Fruit fly (Drosophila melanogaster): Measurements from ENCODE around the gene RpS27A.

RpS27A gene

DNA sequence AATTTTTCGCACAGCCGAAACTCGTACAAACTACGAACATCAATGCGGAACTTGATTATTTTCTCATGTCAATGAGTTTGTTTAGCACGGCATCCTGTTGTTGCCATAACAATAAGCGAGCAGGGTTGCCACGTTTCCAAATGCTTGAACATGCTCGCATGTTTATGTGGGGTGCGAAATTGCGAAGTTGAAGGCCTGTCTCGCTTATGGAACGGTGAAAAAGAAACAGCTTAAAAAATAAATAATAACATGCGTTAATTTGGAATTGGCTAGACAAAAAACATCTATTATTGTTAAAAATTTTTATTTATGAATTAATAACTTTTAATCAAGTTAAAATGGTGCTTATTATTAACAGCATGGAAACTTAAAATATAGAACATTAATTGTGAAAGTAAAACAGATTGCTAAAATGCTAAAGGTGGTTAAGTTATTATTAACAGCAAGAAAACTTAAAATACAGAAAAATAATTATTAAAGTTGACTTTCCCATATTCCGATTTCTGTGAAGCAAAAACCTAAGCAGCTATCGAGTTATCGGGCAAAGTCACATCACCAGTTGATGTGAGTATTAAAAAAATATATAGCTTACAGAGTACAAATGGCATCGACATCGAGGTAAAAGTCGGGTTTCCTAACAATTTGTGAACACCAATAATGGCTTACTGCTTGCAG is 22.8 kb downstream of the RpS27A start, which contains the start of the genes Bug22 and TfIIB (continued):
- peak; percentile 79 for TF ChIP-seq CG14710 (tag; optimal IDR thresholded peaks at IDR 0.05)
- no peak for TF ChIP-seq CG42726 (GFP tag; IDR thresholded peaks at IDR 0.05; ENCODE audit: partially characterized antibody)
- TF ChIP-seq crp (GFP tag; optimal IDR thresholded peaks at IDR 0.05): peak in 1 of 2 experiments; percentile 38
- peak; percentile 57 to 93 for TF ChIP-seq Pdp1 (GFP tag; optimal IDR thresholded peaks at IDR 0.05)
- TF ChIP-seq pfk (GFP tag; optimal IDR thresholded peaks at IDR 0.05): peak; percentile 93
- peak; percentile 75 for TF ChIP-seq sug (tag; optimal IDR thresholded peaks at IDR 0.05)
- peak; percentile 82 for TF ChIP-seq NfI (GFP tag; optimal IDR thresholded peaks at IDR 0.05)
- TF ChIP-seq CG16779 (GFP tag; IDR thresholded peaks at IDR 0.05): 0 out of 2 replicates have a peak, but pooled peaks have one; percentile 12
- peak; percentile 81 for TF ChIP-seq chn (GFP tag; optimal IDR thresholded peaks at IDR 0.05)
- no peak; the same call in 2 of the 3 replicates for TF ChIP-seq ase (GFP tag; IDR thresholded peaks at IDR 0.05)
- TF ChIP-seq grn (GFP tag; optimal IDR thresholded peaks at IDR 0.05): no peak
- TF ChIP-seq CG16863 (GFP tag; optimal IDR thresholded peaks at IDR 0.05): peak; percentile 35
- no peak for TF ChIP-seq pita (GFP tag; optimal IDR thresholded peaks at IDR 0.05)
- TF ChIP-seq Nf-YB (GFP tag; optimal IDR thresholded peaks at IDR 0.05): peak; percentile 51
- TF ChIP-seq prd (optimal IDR thresholded peaks at IDR 0.05): no peak
- peak; percentile 68; the same call in 2 of the 3 replicates for TF ChIP-seq prd (GFP tag; IDR thresholded peaks at IDR 0.05)
- TF ChIP-seq Poxn (GFP tag; IDR thresholded peaks at IDR 0.05): no peak
- TF ChIP-seq Hr3 (GFP tag; optimal IDR thresholded peaks at IDR 0.05): peak; percentile 73
- TF ChIP-seq CG7357 (GFP tag; IDR thresholded peaks at IDR 0.05): no peak
- TF ChIP-seq NC2α (GFP tag; optimal IDR thresholded peaks at IDR 0.05): no peak
- peak; percentile 86 for TF ChIP-seq CG2120 (GFP tag; optimal IDR thresholded peaks at IDR 0.05)
- peak; percentile 27 for TF ChIP-seq CG4617 (GFP tag; optimal IDR thresholded peaks at IDR 0.05; ENCODE audit: borderline replicate concordance)
- no peak for TF ChIP-seq Hand (GFP tag; optimal IDR thresholded peaks at IDR 0.05)
- TF ChIP-seq PHDP (tag; optimal IDR thresholded peaks at IDR 0.05): peak; percentile 73
- TF ChIP-seq Hr78 (GFP tag; optimal IDR thresholded peaks at IDR 0.05): no peak
- TF ChIP-seq org-1 (GFP tag; optimal IDR thresholded peaks at IDR 0.05): no peak
- peak; percentile 25 for TF ChIP-seq her (GFP tag; optimal IDR thresholded peaks at IDR 0.05)
- TF ChIP-seq D19B (GFP tag; optimal IDR thresholded peaks at IDR 0.05): no peak
- TF ChIP-seq Scr (GFP tag; IDR thresholded peaks at IDR 0.05; ENCODE audit: partially characterized antibody): no peak
- no peak for TF ChIP-seq gt (GFP tag; IDR thresholded peaks at IDR 0.05)
- TF ChIP-seq z (GFP tag; IDR thresholded peaks at IDR 0.05): no peak
- peak; percentile 72 for TF ChIP-seq CG12155 (GFP tag; optimal IDR thresholded peaks at IDR 0.05)
- peak; percentile 80 for TF ChIP-seq CG10543 (GFP tag; optimal IDR thresholded peaks at IDR 0.05)
- TF ChIP-seq az2 (GFP tag; optimal IDR thresholded peaks at IDR 0.05): peak; percentile 76
- no peak for TF ChIP-seq zen2 (GFP tag; IDR thresholded peaks at IDR 0.05; ENCODE audit: partially characterized antibody)
- TF ChIP-seq btn (GFP tag; optimal IDR thresholded peaks at IDR 0.05): no peak
- peak; percentile 28 for TF ChIP-seq CG12299 (tag; optimal IDR thresholded peaks at IDR 0.05)
- peak; percentile 27 for TF ChIP-seq CG8089 (GFP tag; optimal IDR thresholded peaks at IDR 0.05)
- TF ChIP-seq ro (GFP tag; IDR thresholded peaks at IDR 0.05): no peak
- no peak for TF ChIP-seq CTCF (GFP tag; optimal IDR thresholded peaks at IDR 0.05)
- TF ChIP-seq br (optimal IDR thresholded peaks at IDR 0.05): no peak
- TF ChIP-seq CG6175 (GFP tag; IDR thresholded peaks at IDR 0.05): no peak
- no peak for TF ChIP-seq fru (optimal IDR thresholded peaks at IDR 0.05)
- TF ChIP-seq Blimp-1 (GFP tag; optimal IDR thresholded peaks at IDR 0.05): no peak
- no peak for TF ChIP-seq Sox102F (GFP tag; optimal IDR thresholded peaks at IDR 0.05)
- TF ChIP-seq fd3F (GFP tag; optimal IDR thresholded peaks at IDR 0.05): peak; percentile 61
- peak; percentile 45 for TF ChIP-seq CG8388 (GFP tag; optimal IDR thresholded peaks at IDR 0.05)
- no peak for TF ChIP-seq kni (GFP tag; optimal IDR thresholded peaks at IDR 0.05)
- peak; percentile 86 for TF ChIP-seq slbo (GFP tag; IDR thresholded peaks at IDR 0.05)
- TF ChIP-seq CG16813 (GFP tag; IDR thresholded peaks at IDR 0.05; ENCODE audit: partially characterized antibody): 0 out of 3 replicates have a peak, but pooled peaks have one; percentile 36
